Fruit fly (Drosophila melanogaster) whole organism, prepupa: ENCODE data around the gene CG8100.

ENCODE experiments used
- CG10631 ChIP-seq: fragments of 200-800 bp; sonication (Bioruptor generic); optimal IDR thresholded peaks from 2 replicates; lab custom pipeline; 2016; ENCODE audit warnings: missing biosample characterization, missing genetic modification characterization
- CG11294 ChIP-seq: fragments of 200-800 bp; sonication (Bioruptor generic); IDR thresholded peaks from 2 replicates; pipeline ENCODE4 v1.3.6; 2022; ENCODE audit warnings: missing biosample characterization, missing genetic modification characterization
- CG11902 ChIP-seq: fragments of 200-800 bp; sonication (Bioruptor generic); optimal IDR thresholded peaks from 3 replicates; lab custom pipeline; 2016; ENCODE audit warnings: missing biosample characterization, missing genetic modification characterization
- CG1621 ChIP-seq: fragments of 200-800 bp; sonication (Bioruptor generic); optimal IDR thresholded peaks from 3 replicates; lab custom pipeline; 2018; ENCODE audit warnings: missing biosample characterization, mild to moderate bottlenecking, missing genetic modification characterization
- CG16779 ChIP-seq: fragments of 200-800 bp; sonication (Bioruptor generic); optimal IDR thresholded peaks from 3 replicates; lab custom pipeline; 2017; ENCODE audit warnings: missing biosample characterization, mild to moderate bottlenecking, missing genetic modification characterization
- CG3919 ChIP-seq: fragments of 200-800 bp; sonication (Bioruptor generic); optimal IDR thresholded peaks from 3 replicates; lab custom pipeline; 2016; ENCODE audit warnings: missing biosample characterization, missing genetic modification characterization
- CG6792 ChIP-seq: fragments of 200-800 bp; sonication (Bioruptor generic); optimal IDR thresholded peaks from 3 replicates; lab custom pipeline; 2016; ENCODE audit warnings: missing biosample characterization, missing genetic modification characterization
- CG6808 ChIP-seq: fragments of 200-800 bp; sonication (Bioruptor generic); optimal IDR thresholded peaks from 3 replicates; lab custom pipeline; 2017; ENCODE audit warnings: missing biosample characterization, missing genetic modification characterization, mild to moderate bottlenecking, moderate library complexity, missing genetic modification reagents
- CG6854 ChIP-seq: fragments of 200-800 bp; sonication (Bioruptor generic); optimal IDR thresholded peaks from 2 replicates; lab custom pipeline; 2017; ENCODE audit warnings: missing biosample characterization, mild to moderate bottlenecking, missing genetic modification characterization
- CG7368 ChIP-seq: fragments of 200-800 bp; sonication (Bioruptor generic); optimal IDR thresholded peaks from 3 replicates; lab custom pipeline; 2016; ENCODE audit warnings: missing biosample characterization, missing genetic modification characterization
- CG8119 ChIP-seq: fragments of 200-800 bp; sonication (Bioruptor generic); IDR thresholded peaks from 3 replicates; pipeline ENCODE4 v1.3.6; 2022; ENCODE audit warnings: missing biosample characterization, missing genetic modification characterization
- CG8632 ChIP-seq: fragments of 200-800 bp; sonication (Bioruptor generic); optimal IDR thresholded peaks from 3 replicates; lab custom pipeline; 2016; ENCODE audit warnings: missing biosample characterization, missing genetic modification characterization
- CG9139 ChIP-seq: fragments of 200-800 bp; sonication (Bioruptor generic); optimal IDR thresholded peaks from 3 replicates; lab custom pipeline; 2017; ENCODE audit warnings: missing biosample characterization, mild to moderate bottlenecking, missing genetic modification characterization
- Eip75B ChIP-seq: fragments of 200-800 bp; sonication (Bioruptor generic); optimal IDR thresholded peaks from 3 replicates; lab custom pipeline; 2016; ENCODE audit warnings: missing biosample characterization, missing genetic modification characterization
- Eip78C ChIP-seq: fragments of 200-800 bp; sonication (Bioruptor generic); peaks from one replicate; lab custom pipeline; 2016; ENCODE audit warnings: missing biosample characterization, missing genetic modification characterization
- Ets21C ChIP-seq: fragments of 200-800 bp; sonication (Bioruptor generic); optimal IDR thresholded peaks from 3 replicates; lab custom pipeline; 2016; ENCODE audit warnings: missing biosample characterization, missing genetic modification characterization
- Ets96B ChIP-seq: fragments of 200-800 bp; optimal IDR thresholded peaks from 2 replicates; lab custom pipeline; 2019; ENCODE audit warnings: missing biosample characterization, mild to moderate bottlenecking, missing genetic modification characterization, moderate library complexity
- Gug ChIP-seq: fragments of 200-800 bp; sonication (Bioruptor generic); IDR thresholded peaks from 2 replicates; pipeline ENCODE4 v1.3.6; 2022; ENCODE audit warnings: missing biosample characterization, missing genetic modification characterization
- Hr38 ChIP-seq: sonication (Bioruptor generic); optimal IDR thresholded peaks from 2 replicates; lab custom pipeline; 2016; ENCODE audit warnings: missing biosample characterization, missing genetic modification characterization
- Met ChIP-seq: fragments of 200-800 bp; sonication (Bioruptor generic); optimal IDR thresholded peaks from 3 replicates; lab custom pipeline; 2016; ENCODE audit warnings: missing biosample characterization, missing genetic modification characterization
- OdsH ChIP-seq: fragments of 200-800 bp; sonication (Bioruptor generic); optimal IDR thresholded peaks from 3 replicates; lab custom pipeline; 2016; ENCODE audit warnings: missing biosample characterization, missing genetic modification characterization
- Sox102F ChIP-seq: fragments of 200-800 bp; sonication (Bioruptor generic); optimal IDR thresholded peaks from 2 replicates; lab custom pipeline; 2016; ENCODE audit warnings: missing biosample characterization, mild to moderate bottlenecking, missing genetic modification characterization
- Sox15 ChIP-seq: fragments of 200-800 bp; sonication (Bioruptor generic); optimal IDR thresholded peaks from 3 replicates; lab custom pipeline; 2016; ENCODE audit warnings: missing biosample characterization, missing genetic modification characterization
- achi ChIP-seq: fragments of 200-800 bp; sonication (Bioruptor generic); optimal IDR thresholded peaks from 3 replicates; lab custom pipeline; 2016; ENCODE audit warnings: missing biosample characterization, missing genetic modification characterization
- acj6 ChIP-seq: fragments of 200-800 bp; sonication (Bioruptor generic); optimal IDR thresholded peaks from 3 replicates; lab custom pipeline; 2016; ENCODE audit warnings: missing biosample characterization, missing genetic modification characterization
- dsx ChIP-seq: fragments of 200-800 bp; optimal IDR thresholded peaks from 3 replicates; lab custom pipeline; 2019; ENCODE audit warnings: missing biosample characterization, mild to moderate bottlenecking, missing genetic modification characterization, moderate library complexity; ENCODE audit not compliant: poor library complexity, severe bottlenecking
- eg ChIP-seq: fragments of 200-800 bp; sonication (Bioruptor generic); IDR thresholded peaks from 3 replicates; pipeline ENCODE4 v1.3.6; 2022; ENCODE audit warnings: missing biosample characterization, missing genetic modification characterization
- esn ChIP-seq: fragments of 200-800 bp; sonication (Bioruptor generic); optimal IDR thresholded peaks from 2 replicates; lab custom pipeline; 2016; ENCODE audit warnings: missing biosample characterization, mild to moderate bottlenecking, missing genetic modification characterization, moderate library complexity
- fd59A ChIP-seq: fragments of 200-800 bp; sonication (Bioruptor generic); optimal IDR thresholded peaks from 2 replicates; lab custom pipeline; 2017; ENCODE audit warnings: missing biosample characterization, mild to moderate bottlenecking, missing genetic modification characterization, missing genetic modification reagents
- fkh ChIP-seq: fragments of 200-800 bp; sonication (Bioruptor generic); optimal IDR thresholded peaks from 3 replicates; lab custom pipeline; 2017; ENCODE audit warnings: missing biosample characterization, mild to moderate bottlenecking, missing genetic modification characterization, moderate library complexity
- lz ChIP-seq: fragments of 200-800 bp; sonication (Bioruptor generic); optimal IDR thresholded peaks from 3 replicates; lab custom pipeline; 2016; ENCODE audit warnings: missing biosample characterization, missing genetic modification characterization
- net ChIP-seq: fragments of 200-800 bp; sonication (Bioruptor generic); optimal IDR thresholded peaks from 3 replicates; lab custom pipeline; 2016; ENCODE audit warnings: missing biosample characterization, missing genetic modification characterization
- pdm3 ChIP-seq: fragments of 200-800 bp; sonication (Bioruptor generic); optimal IDR thresholded peaks from 3 replicates; lab custom pipeline; 2016; ENCODE audit warnings: missing biosample characterization, missing genetic modification characterization
- salr ChIP-seq, 2 experiments: fragments of 200-800 bp; sonication (Bioruptor generic); optimal IDR thresholded peaks; 3 replicates each; lab custom pipeline; 2016 to 2018; ENCODE audit warnings: missing biosample characterization in 2 of 2, missing genetic modification characterization in 2 of 2, mild to moderate bottlenecking in 1 of 2
- spab ChIP-seq: fragments of 200-800 bp; sonication (Bioruptor generic); optimal IDR thresholded peaks from 2 replicates; lab custom pipeline; 2017; ENCODE audit warnings: missing biosample characterization, mild to moderate bottlenecking, missing genetic modification characterization, missing genetic modification reagents
- svp ChIP-seq: fragments of 200-800 bp; sonication (Bioruptor generic); peaks from one replicate; lab custom pipeline; 2016; ENCODE audit warnings: missing biosample characterization, missing genetic modification characterization

The CG8100 gene

DNA sequence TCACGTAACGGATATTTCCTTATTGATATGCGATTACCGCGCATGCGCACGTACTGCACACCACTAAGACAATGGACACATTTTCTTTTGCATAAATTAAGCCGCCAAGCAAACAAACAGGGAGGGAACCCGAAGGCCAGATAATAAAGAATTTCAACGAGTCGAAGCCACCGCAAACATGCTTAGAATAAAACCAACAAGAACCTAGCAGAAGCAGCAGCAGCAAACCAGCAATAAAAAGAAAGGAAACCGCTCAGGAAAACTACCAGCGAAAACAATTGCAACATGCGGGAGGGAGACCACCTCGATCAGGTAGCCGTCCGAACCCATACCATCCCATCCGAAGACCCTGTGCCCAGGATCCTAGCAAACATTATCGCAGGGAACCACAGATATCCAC is 6.9 kb upstream of the CG8100 start:
- no peak for TF ChIP-seq Hr38 (GFP tag; lab: Kevin White, UChicago)
- no peak for TF ChIP-seq dsx (GFP tag; lab: Kevin White, UChicago)
- TF ChIP-seq Sox15 (GFP tag; lab: Kevin White, UChicago): no peak
- TF ChIP-seq CG7368 (GFP tag; lab: Kevin White, UChicago): no peak
- TF ChIP-seq Sox102F (GFP tag; lab: Kevin White, UChicago): no peak

DNA sequence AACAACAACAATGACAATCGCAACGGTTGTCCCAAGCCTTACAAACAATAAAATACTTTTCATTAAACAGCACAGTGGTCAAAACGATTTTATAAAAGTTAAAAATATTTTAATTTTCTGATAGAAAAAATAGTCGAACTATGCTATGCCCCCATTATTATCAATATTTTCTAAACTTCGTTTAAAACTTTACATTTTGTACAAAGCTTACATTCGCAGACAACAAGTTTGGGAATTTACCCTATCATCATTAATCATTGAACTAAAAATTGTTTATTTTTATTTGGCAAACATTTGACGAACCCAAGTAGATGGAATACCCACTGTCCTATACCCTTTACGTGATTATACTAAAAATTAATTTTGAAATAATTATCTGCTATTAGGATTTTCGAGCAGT is 5.2 kb upstream of the CG8100 start:
- no peak for TF ChIP-seq pdm3
- TF ChIP-seq Eip78C: peak; percentile 58

dm6 chr3L:14079224-14079623 is 4.2 kb upstream of the CG8100 start:
- peak; percentile 11 for TF ChIP-seq Met (GFP tag; lab: Kevin White, UChicago)
- TF ChIP-seq Eip78C: peak; percentile 71
- TF ChIP-seq lz (GFP tag; lab: Kevin White, UChicago): peak; percentile 14
- TF ChIP-seq CG8119 (GFP tag; lab: Robert Waterston, UW): no peak
- no peak for TF ChIP-seq fd59A (GFP tag; lab: Kevin White, UChicago)
- peak; percentile 0 for TF ChIP-seq acj6 (GFP tag; lab: Kevin White, UChicago)
- no peak for TF ChIP-seq CG11294 (GFP tag; lab: Robert Waterston, UW)
- TF ChIP-seq net (GFP tag; lab: Kevin White, UChicago): no peak
- TF ChIP-seq esn (GFP tag; lab: Kevin White, UChicago): peak; percentile 38
- peak; percentile 81 for TF ChIP-seq svp

DNA sequence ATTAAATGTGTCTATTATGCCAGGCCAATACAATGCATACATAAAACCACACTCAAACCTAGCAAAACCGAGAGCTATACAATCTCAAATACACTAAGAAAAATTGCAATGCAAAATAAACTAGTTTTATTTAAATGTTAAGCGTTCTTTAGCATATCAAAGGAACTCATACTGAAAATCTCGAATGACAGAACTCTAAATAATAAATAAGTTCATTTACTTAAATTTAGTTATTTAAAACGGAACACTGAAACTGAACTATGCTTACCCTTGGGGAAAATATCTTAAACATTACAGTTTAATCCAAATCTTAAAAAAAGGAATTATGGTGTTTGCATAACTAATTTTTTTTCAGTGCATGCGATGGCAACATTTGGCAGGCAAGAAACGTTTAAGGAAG is 2.8 kb downstream of the CG8100 start:
- TF ChIP-seq CG10631 (GFP tag; lab: Kevin White, UChicago) (no peak), svp (peak; percentile 62), Met (GFP tag; lab: Kevin White, UChicago) (peak; percentile 5), Eip78C (peak; percentile 39)

DNA sequence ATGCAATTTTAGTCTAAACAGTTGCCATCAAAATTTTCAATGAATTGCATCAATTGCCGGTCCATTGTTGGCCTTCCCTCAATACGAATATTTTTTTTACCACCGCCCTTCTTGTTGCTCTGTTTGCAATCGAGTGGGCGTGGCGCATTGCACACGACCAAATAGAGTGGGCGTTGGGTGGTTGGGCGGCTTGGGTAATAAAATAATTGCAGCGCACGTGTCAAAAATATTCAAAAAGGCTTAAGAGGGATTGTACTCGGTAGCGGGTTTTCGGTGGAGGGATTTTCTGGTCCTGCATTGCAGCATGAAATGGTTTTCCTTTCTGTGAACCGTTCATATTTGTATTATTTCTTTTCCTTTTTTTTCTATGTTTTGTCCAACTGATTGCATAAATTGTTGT is 5.6 kb downstream of the CG8100 start:
- TF ChIP-seq CG6854 (GFP tag; lab: Kevin White, UChicago) (no peak), CG6808 (GFP tag; lab: Kevin White, UChicago) (no peak), CG9139 (GFP tag; lab: Kevin White, UChicago) (no peak), salr (GFP tag; optimal IDR thresholded peaks at IDR 0.05; lab: Kevin White, UChicago) (no peak), net (GFP tag; lab: Kevin White, UChicago) (no peak), Ets21C (GFP tag; lab: Kevin White, UChicago) (no peak), eg (GFP tag; lab: Robert Waterston, UW) (no peak), svp (no peak), fkh (no peak), CG1621 (tag; lab: Kevin White, UChicago) (no peak), spab (no peak), Ets96B (tag; lab: Kevin White, UChicago) (no peak), OdsH (GFP tag; lab: Kevin White, UChicago) (no peak), achi (no peak), pdm3 (no peak), Gug (GFP tag; lab: Robert Waterston, UW) (no peak), CG6792 (GFP tag; lab: Kevin White, UChicago) (no peak)
- TF ChIP-seq, all 60 proteins: peak for 0

dm6 chr3L:14089516-14089915 is 6.1 kb downstream of the CG8100 start:
- no peak for TF ChIP-seq achi
- no peak for TF ChIP-seq CG11902
- TF ChIP-seq CG3919: no peak
- no peak for TF ChIP-seq CG8632
- no peak for TF ChIP-seq CG1621 (tag; lab: Kevin White, UChicago)
- no peak for TF ChIP-seq dsx (GFP tag; lab: Kevin White, UChicago)
- TF ChIP-seq CG16779 (tag; lab: Kevin White, UChicago): no peak
- no peak for TF ChIP-seq CG6854 (GFP tag; lab: Kevin White, UChicago)
- no peak for TF ChIP-seq Eip75B (GFP tag; lab: Kevin White, UChicago)
- TF ChIP-seq CG7368 (GFP tag; lab: Kevin White, UChicago): no peak
- no peak for TF ChIP-seq Ets96B (tag; lab: Kevin White, UChicago)
